Worm (Caenorhabditis elegans) whole organism, mixed stage, embryonic: ENCODE data around the gene dlc-1.
A peak's percentile ranks its signal among the peaks of the same experiment; 100 is the strongest.

Source experiments
- M03D4.4 ChIP-seq: sonication (generic microtip); optimal IDR thresholded peaks from 2 replicates; lab custom pipeline; 2017; ENCODE audit warnings: mild to moderate bottlenecking, missing genetic modification characterization, missing compliant biosample characterization
- ceh-39 ChIP-seq: fragments of 150-350 bp; optimal IDR thresholded peaks from 2 replicates; lab custom pipeline; 2014; ENCODE audit warnings: missing biosample characterization, missing genetic modification characterization
- ceh-43 ChIP-seq: fragments of 200-800 bp; sonication (Bioruptor generic); optimal IDR thresholded peaks from 2 replicates; lab custom pipeline; 2018; ENCODE audit warnings: mild to moderate bottlenecking, missing genetic modification characterization, moderate library complexity, missing compliant biosample characterization
- ceh-83 ChIP-seq: fragments of 200-800 bp; sonication (Bioruptor generic); optimal IDR thresholded peaks from 2 replicates; lab custom pipeline; 2018; ENCODE audit warnings: mild to moderate bottlenecking, missing genetic modification characterization, missing compliant biosample characterization
- ces-1 ChIP-seq: fragments of 150-350 bp; optimal IDR thresholded peaks from 2 replicates; lab custom pipeline; 2014; ENCODE audit warnings: missing biosample characterization, missing genetic modification reagents, missing genetic modification characterization
- drap-1 ChIP-seq: fragments of 200-800 bp; sonication (Bioruptor generic); optimal IDR thresholded peaks from 3 replicates; lab custom pipeline; 2018; ENCODE audit warnings: mild to moderate bottlenecking, missing genetic modification characterization, missing compliant biosample characterization
- elt-1 ChIP-seq: sonication (generic microtip); optimal IDR thresholded peaks from 2 replicates; lab custom pipeline; 2017; ENCODE audit warnings: missing genetic modification characterization, mild to moderate bottlenecking, missing compliant biosample characterization, antibody characterized with exemption, moderate library complexity, borderline replicate concordance; ENCODE audit not compliant: insufficient read depth
- elt-3 ChIP-seq: fragments of 150-350 bp; optimal IDR thresholded peaks from 2 replicates; lab custom pipeline; 2014; ENCODE audit warnings: missing biosample characterization, missing genetic modification characterization
- ham-2 ChIP-seq: fragments of 200-800 bp; sonication (Bioruptor generic); optimal IDR thresholded peaks from 2 replicates; lab custom pipeline; 2018; ENCODE audit warnings: mild to moderate bottlenecking, missing genetic modification characterization, missing compliant biosample characterization
- hlh-1 ChIP-seq: fragments of 150-350 bp; optimal IDR thresholded peaks from 2 replicates; lab custom pipeline; 2014; ENCODE audit warnings: missing biosample characterization, missing genetic modification reagents, missing genetic modification characterization
- lin-13 ChIP-seq: fragments of 150-350 bp; optimal IDR thresholded peaks from 2 replicates; lab custom pipeline; 2014; ENCODE audit warnings: missing biosample characterization, missing genetic modification characterization
- lin-32 ChIP-seq: fragments of 200-800 bp; sonication (Bioruptor generic); optimal IDR thresholded peaks from 2 replicates; lab custom pipeline; 2018; ENCODE audit warnings: mild to moderate bottlenecking, missing genetic modification characterization, missing compliant biosample characterization
- lsy-2 ChIP-seq: fragments of 150-350 bp; optimal IDR thresholded peaks from 2 replicates; lab custom pipeline; 2014; ENCODE audit warnings: missing biosample characterization, missing genetic modification characterization
- mep-1 ChIP-seq: fragments of 150-350 bp; optimal IDR thresholded peaks from 2 replicates; lab custom pipeline; 2017; ENCODE audit warnings: missing biosample characterization, missing genetic modification reagents, missing genetic modification characterization, inconsistent platforms
- mls-2 ChIP-seq: sonication (generic microtip); optimal IDR thresholded peaks from 2 replicates; lab custom pipeline; 2016; ENCODE audit warnings: mild to moderate bottlenecking, missing genetic modification characterization, moderate library complexity, missing compliant biosample characterization
- nhr-12 ChIP-seq: fragments of 150-350 bp; optimal IDR thresholded peaks from 2 replicates; lab custom pipeline; 2014; ENCODE audit warnings: missing biosample characterization, missing genetic modification characterization
- nhr-2 ChIP-seq: fragments of 150-350 bp; optimal IDR thresholded peaks from 2 replicates; lab custom pipeline; 2014; ENCODE audit warnings: missing biosample characterization, missing genetic modification characterization
- nhr-237 ChIP-seq: fragments of 150-350 bp; optimal IDR thresholded peaks from 2 replicates; lab custom pipeline; 2014; ENCODE audit warnings: missing biosample characterization, missing genetic modification characterization
- nhr-28 ChIP-seq: fragments of 150-350 bp; optimal IDR thresholded peaks from 2 replicates; lab custom pipeline; 2014; ENCODE audit warnings: missing biosample characterization, missing genetic modification characterization
- nhr-76 ChIP-seq: sonication (generic microtip); optimal IDR thresholded peaks from 2 replicates; lab custom pipeline; 2017; ENCODE audit warnings: missing biosample characterization, missing genetic modification characterization
- pha-4 ChIP-seq: fragments of 150-350 bp; optimal IDR thresholded peaks from 2 replicates; lab custom pipeline; 2018; ENCODE audit warnings: missing biosample characterization, missing genetic modification reagents, missing genetic modification characterization
- sem-2 ChIP-seq: fragments of 200-800 bp; sonication (Bioruptor generic); optimal IDR thresholded peaks from 2 replicates; lab custom pipeline; 2018; ENCODE audit warnings: mild to moderate bottlenecking, missing genetic modification characterization, missing compliant biosample characterization
- snpc-4 ChIP-seq: fragments of 150-350 bp; optimal IDR thresholded peaks from 2 replicates; lab custom pipeline; 2014; ENCODE audit warnings: missing biosample characterization, missing genetic modification characterization
- sptf-1 ChIP-seq: sonication (generic microtip); optimal IDR thresholded peaks from 2 replicates; lab custom pipeline; 2017; ENCODE audit warnings: mild to moderate bottlenecking, missing genetic modification characterization, moderate library complexity, missing compliant biosample characterization
- tbx-8 ChIP-seq: fragments of 200-800 bp; sonication (Bioruptor generic); optimal IDR thresholded peaks from 2 replicates; lab custom pipeline; 2018; ENCODE audit warnings: mild to moderate bottlenecking, missing genetic modification characterization, moderate library complexity, missing compliant biosample characterization
- unc-120 ChIP-seq: sonication (generic microtip); optimal IDR thresholded peaks from 2 replicates; lab custom pipeline; 2017; ENCODE audit warnings: missing genetic modification characterization, missing compliant biosample characterization; ENCODE audit not compliant: poor library complexity, severe bottlenecking
- unc-39 ChIP-seq: fragments of 150-350 bp; optimal IDR thresholded peaks from 2 replicates; lab custom pipeline; 2014; ENCODE audit warnings: missing biosample characterization, missing genetic modification characterization
- zip-8 ChIP-seq: fragments of 150-350 bp; optimal IDR thresholded peaks from 2 replicates; lab custom pipeline; 2014; ENCODE audit warnings: missing biosample characterization, missing genetic modification characterization
- ztf-11 ChIP-seq: fragments of 150-350 bp; optimal IDR thresholded peaks from 2 replicates; lab custom pipeline; 2014; ENCODE audit warnings: missing biosample characterization, missing genetic modification characterization

Gene dlc-1

DNA sequence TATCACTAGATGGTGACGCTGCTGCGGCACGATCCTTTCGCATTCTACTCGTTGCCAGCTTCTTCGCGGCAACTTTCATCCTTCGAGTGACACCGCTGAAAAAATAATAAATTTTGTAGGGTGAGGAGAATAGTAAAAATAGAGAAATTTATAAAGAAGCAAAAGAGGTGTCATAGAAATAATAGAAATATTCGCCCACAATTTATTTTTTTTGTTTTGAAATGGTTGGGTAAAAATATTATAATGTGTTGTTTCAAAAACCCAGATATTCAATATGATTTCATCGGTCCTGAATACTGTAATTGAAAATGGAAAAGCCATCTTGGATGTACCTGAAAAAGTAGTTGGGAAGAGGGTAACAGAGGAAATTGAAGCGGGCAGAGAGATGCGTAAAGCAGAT, 11.3 kb downstream of the dlc-1 start, which contains the start of gene set-1:
set-1 (minus strand) TSS at position 101 of the 400 bp plus-strand sequence.
- TF ChIP-seq mep-1 (tag; lab: Kevin White, UChicago) (no peak), nhr-12 (no peak), elt-1 (tag; lab: Kevin White, UChicago) (no peak), ces-1 (GFP tag; lab: Kevin White, UChicago) (no peak), lin-32 (GFP tag; lab: Kevin White, UChicago) (no peak), drap-1 (GFP tag; lab: Kevin White, UChicago) (no peak), hlh-1 (no peak)

DNA sequence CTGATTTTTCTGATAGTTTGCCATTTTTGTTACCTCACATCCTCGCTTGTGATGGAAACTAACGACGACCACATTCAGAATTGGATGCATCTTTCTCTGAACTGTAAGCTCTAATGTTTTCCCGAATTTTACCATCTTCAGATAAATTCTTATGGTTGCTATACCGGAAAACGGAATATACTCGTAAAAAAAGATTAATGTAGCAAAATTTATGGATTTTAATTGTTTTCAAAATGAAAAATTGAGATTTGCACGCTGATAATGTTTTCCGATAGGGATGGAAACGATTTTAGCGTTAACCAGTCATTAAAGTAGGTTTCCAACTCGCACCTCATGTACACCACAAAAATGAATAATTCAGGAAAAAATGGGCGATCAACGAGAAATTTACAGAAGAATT, 13.0 kb downstream of the dlc-1 start, which contains the start of gene T26A5.6:
T26A5.6 (minus strand) TSS at position 101 of the 400 bp plus-strand sequence.
- TF ChIP-seq nhr-28, result no peak
- no peak for TF ChIP-seq unc-120 (tag; lab: Kevin White, UChicago)
- no peak for TF ChIP-seq ceh-83 (GFP tag; lab: Kevin White, UChicago)
- no peak for TF ChIP-seq ztf-11 (tag; lab: Kevin White, UChicago)
- TF ChIP-seq zip-8 (tag; lab: Kevin White, UChicago), result no peak
- TF ChIP-seq pha-4, result no peak
- no peak for TF ChIP-seq tbx-8
- TF ChIP-seq, all 35 proteins: peak for 0

DNA sequence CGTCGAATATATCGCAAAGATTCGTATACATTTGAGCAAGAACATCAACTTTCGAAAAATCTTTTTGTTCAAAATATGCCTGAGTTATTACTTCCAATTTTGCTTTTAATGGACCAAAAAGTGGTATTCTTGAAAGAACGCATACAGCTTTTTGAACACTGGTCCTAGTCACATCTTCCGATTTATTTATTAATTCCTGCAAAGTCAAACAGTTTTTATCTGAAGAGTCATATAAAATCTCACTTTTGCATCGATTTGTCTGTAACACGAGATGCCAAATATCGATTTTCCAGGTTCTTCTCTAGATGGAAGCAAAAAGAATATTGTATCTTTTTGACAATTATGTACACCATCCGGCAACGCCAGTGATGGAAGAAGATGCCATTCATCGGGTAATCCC, 13.7 kb downstream of the dlc-1 start:
- TF ChIP-seq ces-1 (GFP tag; lab: Kevin White, UChicago), result no peak
- no peak for TF ChIP-seq nhr-2 (tag; lab: Kevin White, UChicago)
- TF ChIP-seq tbx-8, result no peak
- TF ChIP-seq ceh-39, result no peak
- no peak for TF ChIP-seq sptf-1 (tag; lab: Kevin White, UChicago)

DNA sequence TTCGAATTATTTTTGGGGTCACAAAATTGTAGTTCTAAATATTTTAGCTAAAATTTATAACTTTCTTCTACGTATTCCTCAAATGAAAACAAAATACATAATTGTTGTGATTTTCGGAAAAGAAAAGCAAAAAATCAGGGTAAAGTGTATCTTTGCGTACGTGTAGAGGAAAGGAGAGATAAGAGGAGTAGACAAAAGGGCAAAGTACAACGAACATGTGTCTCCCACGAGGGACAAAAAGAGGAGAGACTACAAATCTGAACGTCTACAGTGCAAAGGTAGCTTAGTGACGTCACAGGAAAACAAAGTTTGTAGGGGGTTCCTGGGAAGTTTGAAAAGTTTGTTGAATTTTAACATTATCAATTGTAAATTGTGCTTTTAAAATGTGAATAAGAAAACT, 16.1 kb downstream of the dlc-1 start:
- peak; percentile 10 for TF ChIP-seq nhr-237 (tag; lab: Kevin White, UChicago)
- TF ChIP-seq zip-8 (tag; lab: Kevin White, UChicago), result peak; percentile 27
- no peak for TF ChIP-seq mep-1 (tag; lab: Kevin White, UChicago)
- TF ChIP-seq lsy-2 (tag; lab: Kevin White, UChicago), result no peak
- no peak for TF ChIP-seq lin-13 (tag; lab: Kevin White, UChicago)
- peak; percentile 75 for TF ChIP-seq hlh-1

DNA sequence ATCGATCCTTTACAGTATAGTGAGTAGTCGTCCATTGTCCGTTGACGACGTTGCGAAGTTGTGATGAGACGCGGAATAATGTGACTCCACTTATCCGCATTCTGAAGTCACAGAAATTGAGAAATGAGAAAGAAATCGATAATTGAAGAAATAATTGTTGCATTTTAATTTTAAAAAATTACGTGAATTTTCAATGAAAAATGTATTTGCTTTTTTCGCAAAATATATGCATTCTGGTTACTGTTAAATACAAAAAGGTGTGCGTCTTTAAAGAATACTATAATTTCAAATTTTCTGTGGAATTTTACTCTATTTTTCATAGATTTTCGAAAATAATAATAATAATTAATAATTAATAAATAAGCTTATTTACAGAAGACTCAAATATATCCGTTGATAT, 16.8 kb downstream of the dlc-1 start, which contains the start of gene let-721:
let-721 (minus strand) TSS at position 101 of the 400 bp plus-strand sequence.
- TF ChIP-seq pha-4, result no peak
- TF ChIP-seq drap-1 (GFP tag; lab: Kevin White, UChicago), result no peak
- no peak for TF ChIP-seq sem-2
- no peak for TF ChIP-seq lsy-2 (tag; lab: Kevin White, UChicago)
- TF ChIP-seq snpc-4, result no peak
- TF ChIP-seq lin-13 (tag; lab: Kevin White, UChicago), result no peak
- no peak for TF ChIP-seq lin-32 (GFP tag; lab: Kevin White, UChicago)

DNA sequence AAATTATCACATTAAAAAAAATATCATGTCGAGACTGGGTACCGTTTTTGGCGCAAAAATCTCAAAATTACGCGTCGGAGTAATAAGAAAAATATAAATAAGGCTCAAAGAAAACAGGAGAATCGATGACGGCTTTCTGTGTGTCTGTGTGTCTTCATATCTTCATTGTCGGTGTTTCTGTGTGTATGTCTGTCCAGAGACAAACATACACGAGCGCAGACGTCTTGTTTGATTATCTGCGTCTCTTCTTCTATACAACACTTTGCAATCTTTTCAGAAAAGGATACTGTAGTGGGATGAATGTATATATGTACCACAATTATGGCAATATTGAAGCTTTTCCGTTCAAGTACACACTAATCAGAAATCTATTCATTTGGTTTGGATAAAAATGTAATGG, 19.2 kb downstream of the dlc-1 start, which contains the start of gene C05D11.13:
C05D11.13 (minus strand) TSS at position 252 of the 400 bp plus-strand sequence.
- TF ChIP-seq nhr-2 (tag; lab: Kevin White, UChicago), result no peak
- no peak for TF ChIP-seq nhr-76 (tag; lab: Kevin White, UChicago)
- TF ChIP-seq nhr-28, result no peak
- peak; percentile 3 for TF ChIP-seq mls-2 (tag; lab: Kevin White, UChicago)
- no peak for TF ChIP-seq mep-1 (tag; lab: Kevin White, UChicago)
- TF ChIP-seq ceh-43 (GFP tag; lab: Kevin White, UChicago), result no peak
- TF ChIP-seq ham-2 (GFP tag; lab: Kevin White, UChicago), result peak; percentile 10
- no peak for TF ChIP-seq lin-13 (tag; lab: Kevin White, UChicago)
- TF ChIP-seq elt-3 (tag; lab: Kevin White, UChicago), result no peak
- no peak for TF ChIP-seq snpc-4
- TF ChIP-seq ces-1 (GFP tag; lab: Kevin White, UChicago), result no peak
- TF ChIP-seq unc-39, result no peak
- TF ChIP-seq M03D4.4 (tag; lab: Kevin White, UChicago), result peak; percentile 17
- TF ChIP-seq unc-120 (tag; lab: Kevin White, UChicago), result peak; percentile 37
- TF ChIP-seq hlh-1, result no peak
- TF ChIP-seq pha-4, result peak; percentile 68
- TF ChIP-seq ceh-39, result no peak
- peak; percentile 43 for TF ChIP-seq lsy-2 (tag; lab: Kevin White, UChicago)
- TF ChIP-seq, all 35 proteins: peak for 6
